Worm (Caenorhabditis elegans) whole organism, L2 larva: Measurements from ENCODE around the gene usip-1.
A peak's percentile ranks its signal among the peaks of the same experiment; 100 is the strongest.

Source experiments
- C34F6.9 ChIP-seq: fragments of 150-350 bp; optimal IDR thresholded peaks from 2 replicates; lab custom pipeline; 2014; ENCODE audit warnings: missing biosample characterization, missing genetic modification characterization
- F13H6.1 ChIP-seq: sonication (generic microtip); optimal IDR thresholded peaks from 2 replicates; lab custom pipeline; 2016; ENCODE audit warnings: missing genetic modification characterization, missing compliant biosample characterization
- Y55F3AM.14 ChIP-seq: fragments of 200-800 bp; sonication (Bioruptor generic); optimal IDR thresholded peaks from 2 replicates; lab custom pipeline; 2018; ENCODE audit warnings: mild to moderate bottlenecking, missing genetic modification characterization, missing compliant biosample characterization
- alr-1 ChIP-seq: fragments of 150-350 bp; optimal IDR thresholded peaks from 2 replicates; lab custom pipeline; 2014; ENCODE audit warnings: missing biosample characterization, missing genetic modification characterization
- aly-2 ChIP-seq: fragments of 150-350 bp; optimal IDR thresholded peaks from 2 replicates; lab custom pipeline; 2014; ENCODE audit warnings: missing biosample characterization, missing genetic modification characterization
- ama-1 ChIP-seq: fragments of 150-350 bp; optimal IDR thresholded peaks from 2 replicates; lab custom pipeline; 2018; ENCODE audit warnings: inconsistent platforms
- ceh-16 ChIP-seq: fragments of 150-350 bp; optimal IDR thresholded peaks from 2 replicates; lab custom pipeline; 2014; ENCODE audit warnings: missing biosample characterization, missing genetic modification characterization
- ceh-82 ChIP-seq: fragments of 150-350 bp; optimal IDR thresholded peaks from 2 replicates; lab custom pipeline; 2014; ENCODE audit warnings: missing biosample characterization, missing genetic modification characterization
- crh-2 ChIP-seq: sonication (generic microtip); optimal IDR thresholded peaks from 2 replicates; lab custom pipeline; 2017; ENCODE audit warnings: missing biosample characterization, missing genetic modification characterization
- dmd-4 ChIP-seq: sonication (generic microtip); optimal IDR thresholded peaks from 2 replicates; lab custom pipeline; 2017; ENCODE audit warnings: missing biosample characterization, missing genetic modification characterization
- egl-27 ChIP-seq: sonication (generic microtip); optimal IDR thresholded peaks from 3 replicates; lab custom pipeline; 2017; ENCODE audit warnings: missing biosample characterization, missing genetic modification reagents, missing genetic modification characterization
- elt-1 ChIP-seq: fragments of 150-350 bp; optimal IDR thresholded peaks from 2 replicates; lab custom pipeline; 2014; ENCODE audit warnings: missing biosample characterization, missing genetic modification characterization
- fos-1 ChIP-seq: fragments of 150-350 bp; optimal IDR thresholded peaks from 2 replicates; lab custom pipeline; 2014; ENCODE audit warnings: missing biosample characterization, missing genetic modification characterization
- gmeb-1 ChIP-seq: fragments of 150-350 bp; optimal IDR thresholded peaks from 2 replicates; lab custom pipeline; 2014; ENCODE audit warnings: missing biosample characterization, missing genetic modification characterization
- lin-11 ChIP-seq: fragments of 150-350 bp; sonication (generic microtip); optimal IDR thresholded peaks from 2 replicates; lab custom pipeline; 2014; ENCODE audit warnings: missing biosample characterization, missing genetic modification characterization, inconsistent platforms, mixed read lengths
- lin-13 ChIP-seq: fragments of 150-350 bp; optimal IDR thresholded peaks from 2 replicates; lab custom pipeline; 2014; ENCODE audit warnings: missing biosample characterization, missing genetic modification reagents, missing genetic modification characterization
- lin-39 ChIP-seq: fragments of 150-350 bp; optimal IDR thresholded peaks from 2 replicates; lab custom pipeline; 2014; ENCODE audit warnings: missing biosample characterization, missing genetic modification reagents, missing genetic modification characterization
- lsy-2 ChIP-seq, 2 experiments: fragments of 150-350 bp in 1 of 2; sonication (generic microtip) in 1 of 2; optimal IDR thresholded peaks; 2 replicates each; lab custom pipeline; 2014 to 2017; ENCODE audit warnings: missing biosample characterization in 2 of 2, missing genetic modification characterization in 2 of 2
- mab-5 ChIP-seq: fragments of 150-350 bp; optimal IDR thresholded peaks from 2 replicates; lab custom pipeline; 2014; ENCODE audit warnings: missing biosample characterization, missing genetic modification characterization
- mdl-1 ChIP-seq, 2 experiments: fragments of 150-350 bp in 1 of 2; sonication (generic microtip) in 1 of 2; optimal IDR thresholded peaks; 2 replicates each; lab custom pipeline; 2017; ENCODE audit warnings: missing biosample characterization in 2 of 2, missing genetic modification characterization in 2 of 2
- nhr-10 ChIP-seq: sonication (generic microtip); optimal IDR thresholded peaks from 2 replicates; lab custom pipeline; 2017; ENCODE audit warnings: missing biosample characterization, missing genetic modification characterization
- nhr-12 ChIP-seq: fragments of 150-350 bp; optimal IDR thresholded peaks from 2 replicates; lab custom pipeline; 2014; ENCODE audit warnings: missing biosample characterization, missing genetic modification characterization
- nhr-129 ChIP-seq: fragments of 150-350 bp; optimal IDR thresholded peaks from 2 replicates; lab custom pipeline; 2014; ENCODE audit warnings: missing biosample characterization, missing genetic modification characterization
- nhr-21 ChIP-seq: fragments of 150-350 bp; optimal IDR thresholded peaks from 2 replicates; lab custom pipeline; 2014; ENCODE audit warnings: missing biosample characterization, missing genetic modification characterization
- nhr-23 ChIP-seq: fragments of 150-350 bp; optimal IDR thresholded peaks from 2 replicates; lab custom pipeline; 2014; ENCODE audit warnings: missing biosample characterization, missing genetic modification reagents, missing genetic modification characterization
- nhr-25 ChIP-seq: fragments of 150-350 bp; sonication (generic microtip); optimal IDR thresholded peaks from 3 replicates; lab custom pipeline; 2014; ENCODE audit warnings: missing biosample characterization, missing genetic modification characterization
- nhr-6 ChIP-seq: fragments of 150-350 bp; optimal IDR thresholded peaks from 2 replicates; lab custom pipeline; 2014; ENCODE audit warnings: missing biosample characterization, missing genetic modification characterization
- nhr-77 ChIP-seq: fragments of 150-350 bp; optimal IDR thresholded peaks from 2 replicates; lab custom pipeline; 2014; ENCODE audit warnings: missing biosample characterization, missing genetic modification characterization
- skn-1 ChIP-seq: sonication (generic microtip); optimal IDR thresholded peaks from 2 replicates; lab custom pipeline; 2017; ENCODE audit warnings: missing biosample characterization, missing genetic modification characterization
- sma-3 ChIP-seq: sonication (generic microtip); optimal IDR thresholded peaks from 2 replicates; lab custom pipeline; 2016; ENCODE audit warnings: missing genetic modification reagents, missing genetic modification characterization, missing compliant biosample characterization
- sma-9 ChIP-seq, 2 experiments: fragments of 150-350 bp in 1 of 2; sonication (generic microtip) in 1 of 2; optimal IDR thresholded peaks; 2 replicates each; lab custom pipeline; 2014 to 2016; ENCODE audit warnings: missing genetic modification characterization in 2 of 2, mild to moderate bottlenecking in 1 of 2, missing biosample characterization in 1 of 2, missing compliant biosample characterization in 1 of 2, missing genetic modification reagents in 1 of 2, moderate library complexity in 1 of 2
- snpc-4 ChIP-seq: fragments of 150-350 bp; optimal IDR thresholded peaks from 2 replicates; lab custom pipeline; 2014; ENCODE audit warnings: missing biosample characterization, missing genetic modification characterization
- unc-39 ChIP-seq: fragments of 150-350 bp; optimal IDR thresholded peaks from 2 replicates; lab custom pipeline; 2014; ENCODE audit warnings: missing biosample characterization, missing genetic modification characterization
- unc-55 ChIP-seq: fragments of 150-350 bp; sonication (generic microtip); optimal IDR thresholded peaks from 3 replicates; lab custom pipeline; 2014; ENCODE audit warnings: missing biosample characterization, missing genetic modification reagents, missing genetic modification characterization
- unc-62 ChIP-seq: fragments of 150-350 bp; optimal IDR thresholded peaks from 2 replicates; lab custom pipeline; 2014; ENCODE audit warnings: missing biosample characterization, missing genetic modification reagents, missing genetic modification characterization

usip-1 gene

DNA sequence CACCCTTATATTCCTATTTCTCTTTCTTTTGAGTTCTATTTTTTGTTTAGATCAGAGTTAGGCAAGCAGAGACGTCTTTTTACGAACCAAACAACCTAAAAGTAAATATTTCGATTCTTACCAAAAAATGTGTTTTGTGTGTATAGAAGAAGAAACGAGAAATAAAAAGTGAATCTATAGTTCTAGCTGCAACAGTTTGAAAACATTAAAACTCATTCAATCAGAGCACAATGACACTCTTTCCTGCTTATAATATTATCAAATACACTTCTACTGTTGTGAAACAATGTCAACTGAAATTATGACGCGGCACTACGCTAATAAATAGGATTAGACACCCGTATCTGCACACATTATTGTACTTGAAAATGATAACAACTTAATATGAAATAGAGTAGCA is 11.9 kb upstream of the usip-1 start, which contains the start of gene ZK836.3:
ZK836.3 (minus strand) TSS at position 101 of the 400 bp plus-strand sequence.
- TF ChIP-seq ceh-82 (tag; lab: Kevin White, UChicago): no peak
- TF ChIP-seq egl-27: no peak
- TF ChIP-seq nhr-6 (tag; lab: Kevin White, UChicago): no peak
- no peak for TF ChIP-seq unc-39 (tag; lab: Kevin White, UChicago)
- TF ChIP-seq nhr-12 (tag; lab: Kevin White, UChicago): no peak
- TF ChIP-seq nhr-77 (tag; lab: Kevin White, UChicago): no peak
- no peak for TF ChIP-seq lin-39 (tag; lab: Kevin White, UChicago)
- no peak for TF ChIP-seq unc-62
- no peak for TF ChIP-seq nhr-21 (tag; lab: Kevin White, UChicago)
- TF ChIP-seq mdl-1 (tag; optimal IDR thresholded peaks at IDR 0.05; lab: Kevin White, UChicago): no peak
- no peak for TF ChIP-seq nhr-10
- no peak for TF ChIP-seq elt-1
- TF ChIP-seq nhr-129: no peak
- no peak for TF ChIP-seq skn-1 (tag; lab: Kevin White, UChicago)
- TF ChIP-seq nhr-23 (tag; lab: Kevin White, UChicago): no peak
- no peak for TF ChIP-seq gmeb-1 (tag; lab: Kevin White, UChicago)
- no peak for TF ChIP-seq alr-1 (tag; lab: Kevin White, UChicago)
- TF ChIP-seq ama-1: no peak

DNA sequence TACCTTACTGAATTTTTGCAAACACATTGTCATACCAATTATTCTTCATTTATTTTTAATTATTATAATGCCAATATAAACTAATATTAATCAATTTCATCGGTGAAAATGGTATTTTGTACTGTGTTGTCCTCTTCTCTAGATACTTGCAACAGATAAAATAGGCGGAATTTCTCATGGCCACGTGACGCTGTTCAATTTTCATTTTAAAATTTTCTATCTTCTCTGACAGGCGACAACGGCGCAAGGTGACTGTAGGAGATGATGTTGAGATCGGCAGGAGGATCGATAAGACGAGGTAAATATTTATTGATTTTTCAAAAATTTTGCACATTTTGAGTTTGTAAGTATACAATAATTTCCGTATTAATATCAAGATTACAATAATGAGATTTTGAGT is 10.3 kb upstream of the usip-1 start, which contains the start of gene ogdh-2:
ogdh-2 (plus strand) TSS at position 233 of the 400 bp plus-strand sequence.
- no peak for TF ChIP-seq ceh-82 (tag; lab: Kevin White, UChicago)
- TF ChIP-seq fos-1: peak; percentile 10
- peak; percentile 40 for TF ChIP-seq nhr-25
- no peak for TF ChIP-seq lin-13 (GFP tag; lab: Kevin White, UChicago)
- peak in 1 of 2 experiments; percentile 13 for TF ChIP-seq lsy-2 (tag; optimal IDR thresholded peaks at IDR 0.05; lab: Kevin White, UChicago)
- TF ChIP-seq mab-5 (tag; lab: Kevin White, UChicago): no peak
- peak; percentile 6 for TF ChIP-seq nhr-21 (tag; lab: Kevin White, UChicago)
- peak; percentile 39 for TF ChIP-seq ceh-16 (tag; lab: Kevin White, UChicago)
- TF ChIP-seq sma-3 (GFP tag; lab: Kevin White, UChicago): peak; percentile 48

DNA sequence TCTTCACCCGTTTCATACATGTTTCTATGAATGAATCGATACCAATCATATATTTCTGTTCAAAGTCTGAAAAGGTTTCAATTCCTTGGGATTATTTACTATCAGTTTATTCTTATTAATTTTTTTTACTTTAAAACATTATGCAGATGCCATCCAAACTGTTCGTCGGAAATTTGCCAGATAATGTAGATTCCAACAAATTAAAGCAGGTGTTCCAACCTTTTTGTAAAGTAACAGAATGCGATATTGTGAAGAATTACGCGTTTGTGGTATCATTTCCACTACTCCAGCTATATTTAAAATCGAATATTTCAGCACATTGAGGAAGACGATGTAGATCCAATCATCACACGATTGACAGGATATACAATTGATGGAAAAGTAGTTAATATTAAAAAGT is 8.1 kb upstream of the usip-1 start, which contains the start of gene rnp-1:
rnp-1 (plus strand) TSS at position 145 of the 400 bp plus-strand sequence.
- TF ChIP-seq lin-39 (tag; lab: Kevin White, UChicago) (no peak), mab-5 (tag; lab: Kevin White, UChicago) (no peak)

DNA sequence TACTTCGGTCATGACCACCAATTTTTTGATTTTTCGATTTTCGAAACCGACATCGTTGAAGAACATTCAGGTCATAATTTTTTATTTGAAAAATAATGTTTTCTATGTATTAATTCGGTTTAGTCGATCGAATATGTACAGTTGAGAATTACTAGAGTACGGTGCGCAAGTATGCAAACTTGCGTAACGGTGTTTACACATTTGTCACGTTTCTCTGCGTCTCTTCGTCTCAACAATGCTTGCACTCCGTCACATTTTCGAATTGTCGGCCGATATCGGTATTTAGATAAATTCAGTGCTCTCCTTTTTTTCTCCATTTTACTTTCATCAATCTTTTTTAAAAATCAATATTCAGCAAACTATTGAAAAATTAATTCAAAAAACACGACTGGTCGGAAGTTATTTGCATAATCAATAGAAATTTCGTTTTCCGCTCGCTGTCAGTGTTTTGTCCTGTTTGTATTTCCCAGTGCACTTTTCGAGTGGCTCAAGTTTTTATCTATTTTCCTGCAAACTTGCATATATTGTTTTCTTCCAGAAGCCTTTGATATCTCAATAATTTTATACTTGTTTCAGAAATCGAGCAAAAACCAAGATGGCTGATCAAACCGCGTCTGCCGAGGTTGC is 7.1 kb upstream of the usip-1 start, which contains the start of gene dpy-30:
dpy-30 (plus strand) TSS at position 577 of the 627 bp plus-strand sequence.
- TF ChIP-seq nhr-25: peak; percentile 39
- TF ChIP-seq aly-2 (tag; lab: Kevin White, UChicago): no peak
- peak; percentile 46 for TF ChIP-seq sma-3 (GFP tag; lab: Kevin White, UChicago)
- peak; percentile 69 for TF ChIP-seq gmeb-1 (tag; lab: Kevin White, UChicago)
- TF ChIP-seq C34F6.9 (tag; lab: Kevin White, UChicago): peak; percentile 85
- peak; percentile 66 for TF ChIP-seq sma-9 (GFP tag; optimal IDR thresholded peaks at IDR 0.05; lab: Kevin White, UChicago)
- no peak for TF ChIP-seq sma-9 (tag; optimal IDR thresholded peaks at IDR 0.05; lab: Kevin White, UChicago)
- no peak for TF ChIP-seq dmd-4 (tag; lab: Kevin White, UChicago)
- TF ChIP-seq alr-1 (tag; lab: Kevin White, UChicago): no peak
- peak; percentile 29 for TF ChIP-seq snpc-4
- peak; percentile 73 for TF ChIP-seq nhr-129
- no peak for TF ChIP-seq Y55F3AM.14 (GFP tag; lab: Kevin White, UChicago)
- TF ChIP-seq lin-11 (tag; lab: Kevin White, UChicago): peak; percentile 17
- peak; percentile 41 for TF ChIP-seq F13H6.1 (tag; lab: Kevin White, UChicago)
- peak; percentile 13 for TF ChIP-seq lin-13 (GFP tag; lab: Kevin White, UChicago)
- TF ChIP-seq crh-2 (tag; lab: Kevin White, UChicago): peak; percentile 70
- TF ChIP-seq unc-55 (GFP tag; lab: Kevin White, UChicago): peak; percentile 75
- peak; percentile 87 to 97 for TF ChIP-seq lsy-2 (tag; optimal IDR thresholded peaks at IDR 0.05; lab: Kevin White, UChicago)
- TF ChIP-seq, all 48 proteins: peak for 13
